Fruit fly (Drosophila melanogaster) whole organism, embryonic: Measurements from ENCODE around the gene CG5214.

Experiments
- Bteb2 ChIP-seq: fragments of 200-800 bp; sonication (Bioruptor generic); optimal IDR thresholded peaks from 2 replicates; lab custom pipeline; 2016; ENCODE audit warnings: missing biosample characterization, missing genetic modification characterization
- CG10274 ChIP-seq: fragments of 200-800 bp; sonication (Bioruptor generic); optimal IDR thresholded peaks from 3 replicates; lab custom pipeline; 2017; ENCODE audit warnings: missing biosample characterization, mild to moderate bottlenecking, missing genetic modification characterization
- CG10321 ChIP-seq: fragments of 200-800 bp; sonication (Bioruptor generic); IDR thresholded peaks from 2 replicates; pipeline ENCODE4 v1.3.6; 2022; ENCODE audit warnings: missing biosample characterization, missing genetic modification characterization
- CG11093 ChIP-seq: fragments of 200-800 bp; sonication (Bioruptor generic); IDR thresholded peaks from 3 replicates; pipeline ENCODE4 v1.3.6; 2022; ENCODE audit warnings: missing biosample characterization, missing genetic modification characterization
- CG12769 ChIP-seq: fragments of 200-800 bp; sonication (Bioruptor generic); optimal IDR thresholded peaks from 2 replicates; lab custom pipeline; 2019; ENCODE audit warnings: missing biosample characterization, mild to moderate bottlenecking, missing genetic modification characterization, moderate library complexity
- CG13624 ChIP-seq: fragments of 200-800 bp; sonication (Bioruptor generic); optimal IDR thresholded peaks from 2 replicates; lab custom pipeline; 2016; ENCODE audit warnings: missing biosample characterization, missing genetic modification characterization
- CG13894 ChIP-seq: fragments of 200-800 bp; sonication (Bioruptor generic); optimal IDR thresholded peaks from 3 replicates; lab custom pipeline; 2018; ENCODE audit warnings: missing biosample characterization, mild to moderate bottlenecking, missing genetic modification characterization, moderate library complexity
- CG15011 ChIP-seq: fragments of 200-800 bp; sonication (Bioruptor generic); optimal IDR thresholded peaks from 3 replicates; lab custom pipeline; 2018; ENCODE audit warnings: missing biosample characterization, mild to moderate bottlenecking, missing genetic modification characterization
- CG16779 ChIP-seq: fragments of 200-800 bp; sonication (Bioruptor generic); IDR thresholded peaks from 2 replicates; pipeline ENCODE4 v1.3.6; 2022; ENCODE audit warnings: missing biosample characterization, missing genetic modification characterization
- CG17359 ChIP-seq: fragments of 200-800 bp; sonication (Bioruptor generic); optimal IDR thresholded peaks from 3 replicates; lab custom pipeline; 2018; ENCODE audit warnings: missing biosample characterization, mild to moderate bottlenecking, missing genetic modification characterization, moderate library complexity
- CG17385 ChIP-seq: fragments of 200-800 bp; sonication (Bioruptor generic); optimal IDR thresholded peaks from 3 replicates; lab custom pipeline; 2018; ENCODE audit warnings: missing biosample characterization, mild to moderate bottlenecking, missing genetic modification characterization
- CG17612 ChIP-seq: fragments of 200-800 bp; sonication (Bioruptor generic); IDR thresholded peaks from 2 replicates; pipeline ENCODE4 v1.3.6; 2022; ENCODE audit warnings: missing biosample characterization, missing genetic modification characterization
- CG18476 ChIP-seq: fragments of 200-800 bp; sonication (Bioruptor generic); optimal IDR thresholded peaks from 2 replicates; lab custom pipeline; 2016; ENCODE audit warnings: missing biosample characterization, mild to moderate bottlenecking, missing genetic modification characterization
- CG3407 ChIP-seq: fragments of 200-800 bp; sonication (Bioruptor generic); optimal IDR thresholded peaks from 2 replicates; lab custom pipeline; 2018; ENCODE audit warnings: missing biosample characterization, mild to moderate bottlenecking, missing genetic modification characterization
- CG6654 ChIP-seq: fragments of 200-800 bp; sonication (Bioruptor generic); optimal IDR thresholded peaks from 2 replicates; lab custom pipeline; 2017; ENCODE audit warnings: missing biosample characterization, mild to moderate bottlenecking, missing genetic modification characterization
- CG7839 ChIP-seq: fragments of 200-800 bp; sonication (Bioruptor generic); optimal IDR thresholded peaks from 3 replicates; lab custom pipeline; 2018; ENCODE audit warnings: missing biosample characterization, mild to moderate bottlenecking, missing genetic modification characterization, moderate library complexity
- CG7928 ChIP-seq: fragments of 200-800 bp; sonication (Bioruptor generic); optimal IDR thresholded peaks from 2 replicates; lab custom pipeline; 2017; ENCODE audit warnings: missing biosample characterization, mild to moderate bottlenecking, missing genetic modification characterization
- CG9727 ChIP-seq: fragments of 200-800 bp; sonication (Bioruptor generic); optimal IDR thresholded peaks from 3 replicates; lab custom pipeline; 2017; ENCODE audit warnings: missing biosample characterization, mild to moderate bottlenecking, missing genetic modification characterization
- CG9876 ChIP-seq: fragments of 200-800 bp; sonication (Bioruptor generic); optimal IDR thresholded peaks from 2 replicates; lab custom pipeline; 2016; ENCODE audit warnings: missing biosample characterization, missing genetic modification characterization
- Deaf1 ChIP-seq: fragments of 200-800 bp; optimal IDR thresholded peaks from 3 replicates; lab custom pipeline; 2019; ENCODE audit warnings: missing biosample characterization, mild to moderate bottlenecking, missing genetic modification characterization, moderate library complexity
- Dek ChIP-seq: fragments of 200-800 bp; sonication (Bioruptor generic); optimal IDR thresholded peaks from 3 replicates; lab custom pipeline; 2019; ENCODE audit warnings: missing biosample characterization, mild to moderate bottlenecking, missing genetic modification characterization, moderate library complexity
- Dll ChIP-seq: fragments of 200-800 bp; sonication (Bioruptor generic); IDR thresholded peaks from 4 replicates; pipeline ENCODE4 v1.3.6; 2022; ENCODE audit warnings: missing biosample characterization, missing genetic modification characterization; ENCODE audit not compliant: partially characterized antibody
- Dref ChIP-seq: fragments of 200-800 bp; sonication (Bioruptor generic); IDR thresholded peaks from 2 replicates; pipeline ENCODE4 v1.3.6; 2022; ENCODE audit warnings: missing biosample characterization, missing genetic modification characterization
- Gug ChIP-seq: fragments of 200-800 bp; sonication (Bioruptor generic); IDR thresholded peaks from 4 replicates; pipeline ENCODE4 v1.3.6; 2022; ENCODE audit warnings: missing biosample characterization, missing genetic modification characterization
- Hey ChIP-seq: fragments of 200-800 bp; sonication (Bioruptor generic); optimal IDR thresholded peaks from 3 replicates; lab custom pipeline; 2018; ENCODE audit warnings: missing biosample characterization, mild to moderate bottlenecking, missing genetic modification characterization
- Poxn ChIP-seq: fragments of 200-800 bp; sonication (Bioruptor generic); IDR thresholded peaks from 2 replicates; pipeline ENCODE4 v1.3.6; 2022; ENCODE audit warnings: missing biosample characterization, missing genetic modification characterization
- Stat92E ChIP-seq, 3 experiments: fragments of >200 bp in 2 of 3; fragments of 200-800 bp in 1 of 3; sonication (Bioruptor generic) in 1 of 3; optimal IDR thresholded peaks; 2 replicates each; lab custom pipeline; 2017 to 2019; ENCODE audit warnings: missing biosample characterization in 3 of 3, missing genetic modification characterization in 3 of 3, mild to moderate bottlenecking in 1 of 3, moderate library complexity in 1 of 3
- Xbp1 ChIP-seq: fragments of 200-800 bp; sonication (Bioruptor generic); optimal IDR thresholded peaks from 3 replicates; lab custom pipeline; 2016; ENCODE audit warnings: missing biosample characterization, mild to moderate bottlenecking, missing genetic modification characterization
- gro ChIP-seq: fragments of 200-800 bp; sonication (Bioruptor generic); optimal IDR thresholded peaks from 2 replicates; lab custom pipeline; 2016; ENCODE audit warnings: missing biosample characterization, missing genetic modification characterization
- hbn ChIP-seq: fragments of 200-800 bp; sonication (Bioruptor generic); IDR thresholded peaks from 2 replicates; pipeline ENCODE4 v1.3.6; 2022; ENCODE audit warnings: missing biosample characterization, missing genetic modification characterization; ENCODE audit not compliant: partially characterized antibody
- hth ChIP-seq: fragments of >200 bp; optimal IDR thresholded peaks from 2 replicates; lab custom pipeline; 2017; ENCODE audit warnings: inconsistent platforms
- jing ChIP-seq: fragments of 200-800 bp; sonication (Bioruptor generic); optimal IDR thresholded peaks from 2 replicates; lab custom pipeline; 2018; ENCODE audit warnings: missing biosample characterization, mild to moderate bottlenecking, missing genetic modification characterization
- kay ChIP-seq: fragments of 200-800 bp; sonication (Bioruptor generic); optimal IDR thresholded peaks from 2 replicates; lab custom pipeline; 2016; ENCODE audit warnings: missing biosample characterization, missing genetic modification characterization
- lilli ChIP-seq: fragments of 200-800 bp; sonication (Bioruptor generic); optimal IDR thresholded peaks from 3 replicates; lab custom pipeline; 2016; ENCODE audit warnings: missing biosample characterization, missing genetic modification characterization
- mam ChIP-seq: fragments of 200-800 bp; sonication (Bioruptor generic); optimal IDR thresholded peaks from 3 replicates; lab custom pipeline; 2016; ENCODE audit warnings: missing biosample characterization, missing genetic modification characterization
- nau ChIP-seq: fragments of 200-800 bp; sonication (Bioruptor generic); optimal IDR thresholded peaks from 3 replicates; lab custom pipeline; 2017; ENCODE audit warnings: missing biosample characterization, mild to moderate bottlenecking, missing genetic modification characterization, missing genetic modification reagents
- nerfin-1 ChIP-seq: fragments of 200-800 bp; sonication (Bioruptor generic); optimal IDR thresholded peaks from 3 replicates; lab custom pipeline; 2019; ENCODE audit warnings: missing biosample characterization, mild to moderate bottlenecking, missing genetic modification characterization, moderate library complexity
- otp ChIP-seq: fragments of 200-800 bp; sonication (Bioruptor generic); IDR thresholded peaks from 3 replicates; pipeline ENCODE4, ENCODE4 v1.3.6; 2022; ENCODE audit warnings: missing biosample characterization, missing genetic modification characterization
- p53 ChIP-seq: fragments of 200-800 bp; sonication (Bioruptor generic); optimal IDR thresholded peaks from 2 replicates; lab custom pipeline; 2016; ENCODE audit warnings: missing biosample characterization, missing genetic modification characterization
- tll ChIP-seq, 2 experiments: fragments of 200-800 bp in 1 of 2; fragments of >200 bp in 1 of 2; sonication (Bioruptor generic) in 1 of 2; optimal IDR thresholded peaks; 2 replicates each; lab custom pipeline; 2017 to 2019; ENCODE audit warnings: missing biosample characterization in 2 of 2, missing genetic modification characterization in 2 of 2, mild to moderate bottlenecking in 1 of 2, moderate library complexity in 1 of 2
- tx ChIP-seq: fragments of 200-800 bp; sonication (Bioruptor generic); optimal IDR thresholded peaks from 2 replicates; lab custom pipeline; 2016; ENCODE audit warnings: missing biosample characterization, missing genetic modification characterization
- vfl ChIP-seq: fragments of 200-800 bp; sonication (Bioruptor generic); optimal IDR thresholded peaks from 2 replicates; lab custom pipeline; 2016; ENCODE audit warnings: missing biosample characterization, missing genetic modification characterization
- wdn ChIP-seq: fragments of 200-800 bp; sonication (Bioruptor generic); IDR thresholded peaks from 2 replicates; pipeline ENCODE4 v1.3.6; 2022; ENCODE audit warnings: missing biosample characterization, missing genetic modification characterization
- wor ChIP-seq: fragments of 200-800 bp; sonication (Bioruptor generic); IDR thresholded peaks from 2 replicates; pipeline ENCODE4 v1.3.6; 2022; ENCODE audit warnings: missing biosample characterization, missing genetic modification characterization
- zfh2 ChIP-seq: fragments of 200-800 bp; sonication (Bioruptor generic); optimal IDR thresholded peaks from 2 replicates; lab custom pipeline; 2016; ENCODE audit warnings: missing biosample characterization, missing genetic modification characterization

CG5214 gene

DNA sequence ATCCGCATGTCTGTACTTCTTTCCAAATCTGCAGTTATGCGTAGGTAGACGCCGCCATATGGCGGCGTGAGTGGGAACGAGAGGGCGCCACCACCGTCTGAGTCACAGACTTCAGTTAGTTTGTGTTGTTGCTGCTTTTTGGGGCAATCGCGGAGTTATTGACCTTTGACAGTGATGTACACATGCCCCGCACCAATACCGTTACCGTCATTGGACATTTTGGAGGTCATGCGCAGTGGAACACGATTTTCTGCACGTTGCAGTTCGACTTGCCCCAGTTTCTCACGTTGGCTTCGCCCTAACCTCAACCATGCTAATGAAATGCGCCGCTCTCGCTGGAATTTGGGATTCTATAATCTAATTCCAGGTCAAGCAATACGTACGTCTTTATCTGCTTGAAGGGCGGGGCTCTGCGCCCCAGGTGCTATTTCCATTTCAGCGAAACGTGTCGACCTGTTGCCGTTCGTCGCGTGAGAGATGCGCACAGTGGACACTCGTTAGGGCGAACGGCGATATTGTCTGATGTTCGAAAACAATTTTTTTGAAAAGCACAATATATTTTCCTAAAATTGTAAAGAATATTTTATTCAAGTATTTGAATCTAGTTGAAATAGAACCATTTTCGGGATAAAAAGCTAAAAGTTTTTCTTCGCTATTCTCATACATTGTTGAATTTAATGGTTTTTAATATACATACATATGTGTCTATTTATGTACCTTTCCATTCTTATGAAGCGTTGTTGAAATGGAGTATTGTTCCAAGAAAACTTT, 32.6 kb upstream of the CG5214 start (continued):
- TF ChIP-seq wor (peak; percentile 30; the same call in 1 of the 2 replicates), gro (GFP tag; lab: Kevin White, UChicago) (peak; percentile 70), tx (GFP tag; lab: Kevin White, UChicago) (peak; percentile 65), CG10321 (GFP tag; lab: Robert Waterston, UW) (peak; percentile 5; the same call in 1 of the 2 replicates), Dref (GFP tag; lab: Robert Waterston, UW) (peak; percentile 18; the same call in 1 of the 2 replicates), mam (GFP tag; lab: Kevin White, UChicago) (peak; percentile 87), otp (GFP tag; lab: Robert Waterston, UW) (no peak; the same call in 2 of the 3 replicates), Dll (0 out of 4 replicates have a peak, but pooled peaks have one; percentile 20), p53 (GFP tag; lab: Kevin White, UChicago) (no peak), CG13894 (peak; percentile 94), CG12769 (peak; percentile 94), nerfin-1 (no peak), Gug (GFP tag; lab: Robert Waterston, UW) (peak; percentile 87), vfl (GFP tag; lab: Kevin White, UChicago) (peak; percentile 73), CG9876 (GFP tag; lab: Kevin White, UChicago) (peak; percentile 48), CG17612 (GFP tag; lab: Robert Waterston, UW) (peak; percentile 76), Dek (peak; percentile 64), hbn (GFP tag; lab: Robert Waterston, UW) (no peak), CG9727 (GFP tag; lab: Kevin White, UChicago) (peak; percentile 61), CG6654 (GFP tag; lab: Kevin White, UChicago) (peak; percentile 19), Deaf1 (tag; lab: Kevin White, UChicago) (peak; percentile 35), CG7839 (tag; lab: Kevin White, UChicago) (peak; percentile 75), kay (GFP tag; lab: Kevin White, UChicago) (peak; percentile 84), CG16779 (peak; percentile 77), wdn (GFP tag; lab: Robert Waterston, UW) (peak; percentile 57), CG11093 (peak; percentile 57; the same call in 1 of the 3 replicates), CG17359 (tag; lab: Kevin White, UChicago) (peak; percentile 73), jing (GFP tag; lab: Kevin White, UChicago) (no peak), zfh2 (GFP tag; lab: Kevin White, UChicago) (peak; percentile 81), tll (GFP tag; optimal IDR thresholded peaks at IDR 0.05; lab: Kevin White, UChicago) (peak in 1 of 2 experiments; percentile 5), Xbp1 (GFP tag; lab: Kevin White, UChicago) (peak; percentile 82), CG7928 (no peak), hth (lab: Kevin White, UChicago) (no peak), CG15011 (no peak), CG13624 (GFP tag; lab: Kevin White, UChicago) (peak; percentile 79), CG10274 (GFP tag; lab: Kevin White, UChicago) (peak; percentile 33), Hey (peak; percentile 69), lilli (GFP tag; lab: Kevin White, UChicago) (peak; percentile 90), CG18476 (GFP tag; lab: Kevin White, UChicago) (peak; percentile 71), nau (GFP tag; lab: Kevin White, UChicago) (peak; percentile 12), CG3407 (GFP tag; lab: Kevin White, UChicago) (peak; percentile 41), Poxn (GFP tag; lab: Robert Waterston, UW) (no peak), CG17385 (peak; percentile 64), Stat92E (GFP tag; optimal IDR thresholded peaks at IDR 0.05; lab: Kevin White, UChicago) (no peak), Bteb2 (GFP tag; lab: Kevin White, UChicago) (peak; percentile 67)
- TF ChIP-seq, all 482 proteins: peak for 359
